Worm (Caenorhabditis elegans) whole organism, L4/young adult: ENCODE measurements around the gene F41G3.21.
A peak's percentile ranks its signal among the peaks of the same experiment; 100 is the strongest.
"Not testable (repeated sequence)": the region's sequence is repeated elsewhere in the genome, so short reads cannot be mapped to it uniquely, and the experiment has no call there.

Experiments
- W03F9.2 ChIP-seq: fragments of 150-350 bp; optimal IDR thresholded peaks from 2 replicates; lab custom pipeline; 2014; ENCODE audit warnings: missing biosample characterization, missing genetic modification characterization
- dao-5 ChIP-seq: sonication (generic microtip); optimal IDR thresholded peaks from 2 replicates; lab custom pipeline; 2016; ENCODE audit warnings: missing genotype, missing genetic modification characterization, moderate library complexity, missing compliant biosample characterization
- him-1 ChIP-seq: sonication (generic microtip); optimal IDR thresholded peaks from 2 replicates; lab custom pipeline; 2016; ENCODE audit warnings: missing genotype, missing genetic modification reagents, missing genetic modification characterization, missing compliant biosample characterization

Gene F41G3.21

DNA sequence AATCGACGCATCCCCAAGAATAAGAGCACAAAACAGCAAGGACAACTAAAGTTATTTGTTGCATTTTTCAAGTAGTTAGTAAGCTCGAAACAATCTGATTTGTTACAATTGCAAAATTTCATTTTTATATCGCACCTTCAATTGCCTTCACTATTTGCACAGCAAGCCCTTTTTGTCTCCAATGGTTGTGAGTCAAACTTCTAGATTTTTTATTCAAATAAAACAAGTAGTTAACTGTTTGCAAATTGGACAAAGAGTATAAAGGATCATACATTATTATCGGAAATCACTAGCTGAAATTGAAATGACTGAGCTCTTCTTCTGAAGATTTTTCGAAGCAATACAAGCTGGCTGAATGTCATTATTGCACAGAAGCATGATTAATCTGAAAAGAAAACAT, at the start of gene F41G3.21:
Gene F41G3.21, minus strand, starts transcription at position 101 of the 400 bp plus-strand sequence.
- TF ChIP-seq W03F9.2: no peak
- TF ChIP-seq him-1 (tag; lab: Kevin White, UChicago): no peak

DNA sequence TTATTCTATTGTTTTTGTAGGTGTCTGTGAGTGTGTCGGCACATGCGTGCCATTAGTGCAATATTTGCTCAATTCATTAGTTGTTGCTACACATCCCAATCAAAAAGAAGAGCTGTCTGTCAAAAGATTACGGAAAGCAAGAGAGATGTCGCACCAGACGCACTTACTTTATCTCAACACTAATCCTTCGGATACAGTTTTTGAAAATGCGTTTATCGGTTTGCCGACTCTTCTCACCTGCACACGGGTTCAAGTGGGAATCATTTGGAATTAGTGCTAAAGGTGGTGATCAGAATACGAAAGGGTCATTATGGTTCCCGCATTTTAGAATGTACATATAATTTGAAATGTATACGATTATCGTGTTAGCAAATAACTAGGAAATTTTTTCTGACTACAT, 48.5 kb upstream of the F41G3.21 start:
- TF ChIP-seq him-1 (tag; lab: Kevin White, UChicago): no peak
- TF ChIP-seq dao-5 (tag; lab: Kevin White, UChicago): no peak
- TF ChIP-seq W03F9.2: no peak

DNA sequence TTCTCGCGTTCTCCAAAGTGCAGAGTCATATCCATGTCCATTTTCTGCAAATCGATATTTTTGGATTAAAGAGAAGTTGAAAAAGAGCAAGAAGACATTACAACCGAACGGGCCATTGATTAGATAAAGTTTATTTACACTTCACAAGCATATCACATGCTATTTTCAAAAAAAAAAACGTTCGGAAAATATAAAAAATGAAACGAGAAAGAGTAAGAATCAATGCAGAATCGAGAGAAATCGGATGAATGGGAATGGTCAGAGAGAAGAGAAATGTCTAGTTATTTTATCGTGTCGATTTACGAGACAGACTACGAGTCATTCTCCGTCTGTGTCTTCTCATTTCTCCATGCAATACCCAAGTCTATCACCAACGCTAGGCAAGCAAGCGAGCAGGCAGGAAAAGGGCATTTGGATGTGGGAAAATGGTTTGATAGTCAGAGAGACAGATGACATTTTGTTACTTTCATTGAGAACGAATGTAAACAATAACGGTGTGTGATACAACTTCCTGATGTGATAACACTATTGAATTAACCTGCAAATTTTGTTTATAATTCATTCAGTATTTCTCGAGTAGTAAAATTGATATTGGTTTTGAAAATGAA, 47.5 kb upstream of the F41G3.21 start, which contains the start of gene F31E8.4:
Gene F31E8.4, minus strand, starts transcription at position 51 of the 608 bp plus-strand sequence.
- TF ChIP-seq him-1 (tag; lab: Kevin White, UChicago) (no peak), W03F9.2 (no peak), dao-5 (tag; lab: Kevin White, UChicago) (no peak)

DNA sequence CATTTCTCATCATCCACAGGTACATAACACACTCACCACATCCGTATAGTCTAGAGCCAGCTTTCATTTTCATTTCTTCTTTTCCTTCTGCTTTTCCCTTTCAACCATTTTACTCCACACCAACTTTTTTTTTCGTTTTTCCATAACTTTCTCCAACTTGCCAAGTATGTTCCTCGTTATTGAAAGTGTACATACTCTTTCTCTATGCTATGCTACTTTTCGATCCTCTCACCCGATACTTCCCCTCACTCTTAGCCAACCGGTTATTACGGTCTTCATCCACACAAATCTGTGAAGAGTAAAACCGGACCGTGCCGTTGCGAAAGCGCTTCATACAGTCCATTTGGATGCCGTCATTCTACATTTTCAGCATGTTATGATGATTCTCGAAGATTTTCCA, 39.1 kb upstream of the F41G3.21 start, which contains the start of gene T13C2.2:
Gene T13C2.2, plus strand, starts transcription at position 301 of the 400 bp plus-strand sequence.
- TF ChIP-seq dao-5 (tag; lab: Kevin White, UChicago): no peak

DNA sequence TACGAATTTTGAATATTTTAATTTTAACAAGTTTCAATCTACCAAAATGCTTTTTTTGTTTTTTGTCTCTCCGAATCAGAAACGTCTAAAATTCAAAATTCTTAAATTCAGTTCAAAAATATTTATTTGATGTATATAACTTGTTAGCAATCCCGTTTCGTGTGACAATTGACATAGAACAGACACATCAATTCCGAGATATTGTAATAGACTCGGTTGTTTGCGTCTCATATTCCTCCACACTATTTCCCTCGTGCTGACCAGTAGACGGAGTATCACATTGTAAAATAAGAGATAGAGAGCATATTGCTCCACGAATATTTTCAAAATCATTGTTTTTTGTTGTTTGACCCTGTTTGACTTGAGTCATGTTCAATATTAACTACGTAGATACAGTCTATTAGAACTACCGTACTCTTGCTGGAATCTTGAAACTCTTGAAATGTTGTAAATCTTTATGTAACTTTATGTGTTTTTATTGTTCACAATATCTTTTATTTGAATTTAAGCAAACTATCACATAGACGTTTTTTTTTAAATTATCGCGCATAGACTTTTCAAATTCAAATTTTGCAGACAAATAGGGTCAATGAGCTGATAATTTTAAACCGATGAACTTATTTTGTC, 36.0 kb upstream of the F41G3.21 start, which contains the start of gene T13C2.3:
Gene T13C2.3, plus strand, starts transcription at position 577 of the 627 bp plus-strand sequence.
- TF ChIP-seq W03F9.2 (no peak), him-1 (tag; lab: Kevin White, UChicago) (no peak), dao-5 (tag; lab: Kevin White, UChicago) (no peak)

DNA sequence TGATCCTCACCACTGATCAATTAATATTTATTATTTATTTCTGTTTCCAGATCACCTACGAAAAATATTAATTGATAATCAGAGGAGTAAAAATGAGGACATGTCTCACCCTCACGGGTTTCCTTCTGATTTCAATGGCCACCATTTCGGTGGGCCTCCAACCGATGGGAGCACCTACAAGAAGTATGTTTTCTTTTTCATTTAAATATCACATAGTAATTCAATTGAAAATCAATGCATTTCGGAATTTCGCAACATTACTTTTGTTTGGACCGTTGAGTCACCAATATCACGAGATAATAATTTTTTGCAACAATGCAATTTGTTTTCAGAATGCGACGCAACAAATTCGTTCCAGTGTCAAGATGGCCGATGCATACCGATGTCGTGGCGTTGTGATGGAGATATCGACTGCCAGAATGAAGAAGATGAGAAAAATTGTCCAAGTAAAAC, 30.7 kb upstream of the F41G3.21 start, which contains the start of gene gldi-2:
Gene gldi-2, plus strand, starts transcription at position 51 of the 453 bp plus-strand sequence.
- no peak for TF ChIP-seq W03F9.2
- no peak for TF ChIP-seq dao-5 (tag; lab: Kevin White, UChicago)
- TF ChIP-seq him-1 (tag; lab: Kevin White, UChicago): no peak

DNA sequence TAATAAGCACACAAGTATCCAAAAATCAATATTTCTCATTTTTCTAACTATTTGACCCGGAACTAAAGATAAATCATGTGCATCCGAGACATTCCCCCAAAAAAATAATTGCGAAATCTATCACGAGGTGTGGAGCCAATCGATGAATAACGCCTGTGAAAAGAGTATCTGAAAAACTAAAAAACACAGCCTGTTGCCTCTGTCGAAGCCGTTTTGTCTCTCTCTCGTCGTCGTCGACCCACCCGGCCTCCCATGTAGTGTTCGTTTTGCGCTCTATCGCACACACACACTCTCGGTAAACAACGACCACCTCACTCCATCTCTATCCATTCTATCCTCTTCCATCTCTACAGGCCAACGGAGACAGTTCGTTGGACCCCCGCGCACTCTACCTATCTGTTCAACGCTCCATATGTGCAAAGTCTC, 30.0 kb upstream of the F41G3.21 start:
- TF ChIP-seq W03F9.2: peak; percentile 7
- TF ChIP-seq him-1 (tag; lab: Kevin White, UChicago): no peak
- TF ChIP-seq dao-5 (tag; lab: Kevin White, UChicago): peak; percentile 52

DNA sequence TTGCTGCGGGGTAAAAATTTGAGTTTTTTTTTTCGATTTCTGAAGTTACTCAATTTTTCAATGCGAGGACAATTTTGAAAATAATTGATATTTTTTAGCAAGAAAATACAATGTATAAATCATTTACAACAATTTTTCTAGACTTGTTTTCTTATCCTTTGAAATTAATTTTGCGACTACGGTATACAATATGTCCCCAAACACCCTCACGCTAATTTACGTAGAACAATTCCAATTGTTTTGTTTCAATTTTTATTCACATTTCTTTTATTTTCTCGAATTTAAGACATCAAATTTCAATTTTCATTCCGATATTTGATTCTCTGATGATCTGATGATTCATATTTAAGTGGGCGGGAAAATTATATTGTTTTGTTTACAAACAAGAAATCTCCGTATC, 29.2 kb upstream of the F41G3.21 start:
- no peak for TF ChIP-seq dao-5 (tag; lab: Kevin White, UChicago)
- TF ChIP-seq W03F9.2: no peak
- no peak for TF ChIP-seq him-1 (tag; lab: Kevin White, UChicago)

DNA sequence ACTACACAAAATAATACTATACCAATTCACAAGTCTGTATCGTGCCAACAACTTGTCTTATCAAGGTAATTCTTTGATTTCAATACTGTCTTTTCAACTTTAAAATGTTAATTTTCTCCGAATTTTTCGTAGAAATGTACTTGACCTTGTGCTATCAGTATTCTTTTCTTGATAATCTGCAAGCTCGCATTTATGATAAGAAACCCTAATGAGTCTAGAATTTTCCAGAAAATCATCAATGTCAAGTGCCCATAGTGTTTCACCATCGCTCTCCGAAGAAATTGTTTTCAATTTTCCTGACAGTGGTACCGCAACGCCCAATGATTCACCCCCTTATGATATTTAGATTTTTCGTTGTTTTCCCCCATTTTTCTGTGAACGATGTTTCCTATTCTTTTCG, 28.5 kb upstream of the F41G3.21 start:
- TF ChIP-seq him-1 (tag; lab: Kevin White, UChicago): no peak
- no peak for TF ChIP-seq dao-5 (tag; lab: Kevin White, UChicago)
- no peak for TF ChIP-seq W03F9.2

DNA sequence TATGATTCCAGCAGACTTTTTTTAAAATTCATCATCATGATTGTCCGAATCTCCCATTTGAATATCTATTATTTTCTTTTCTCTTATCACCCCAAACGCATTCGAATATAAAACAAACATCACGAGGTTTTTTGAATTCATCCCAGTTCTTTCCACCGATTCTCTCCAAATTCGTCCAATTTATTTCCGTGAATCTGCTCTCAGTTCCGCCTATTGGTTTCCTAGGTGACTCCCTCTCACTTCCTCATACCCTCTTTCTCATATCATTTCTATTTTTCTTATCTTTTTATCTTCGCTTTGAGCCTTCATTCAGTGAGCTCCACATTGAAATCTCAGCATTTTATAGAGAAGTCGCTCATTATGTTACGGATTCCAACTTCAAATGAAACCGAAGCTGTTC, 26.4 kb upstream of the F41G3.21 start, which contains the start of gene T13C2.7:
Gene T13C2.7, plus strand, starts transcription at position 301 of the 400 bp plus-strand sequence.
- TF ChIP-seq him-1 (tag; lab: Kevin White, UChicago) (no peak), dao-5 (tag; lab: Kevin White, UChicago) (no peak), W03F9.2 (no peak)

DNA sequence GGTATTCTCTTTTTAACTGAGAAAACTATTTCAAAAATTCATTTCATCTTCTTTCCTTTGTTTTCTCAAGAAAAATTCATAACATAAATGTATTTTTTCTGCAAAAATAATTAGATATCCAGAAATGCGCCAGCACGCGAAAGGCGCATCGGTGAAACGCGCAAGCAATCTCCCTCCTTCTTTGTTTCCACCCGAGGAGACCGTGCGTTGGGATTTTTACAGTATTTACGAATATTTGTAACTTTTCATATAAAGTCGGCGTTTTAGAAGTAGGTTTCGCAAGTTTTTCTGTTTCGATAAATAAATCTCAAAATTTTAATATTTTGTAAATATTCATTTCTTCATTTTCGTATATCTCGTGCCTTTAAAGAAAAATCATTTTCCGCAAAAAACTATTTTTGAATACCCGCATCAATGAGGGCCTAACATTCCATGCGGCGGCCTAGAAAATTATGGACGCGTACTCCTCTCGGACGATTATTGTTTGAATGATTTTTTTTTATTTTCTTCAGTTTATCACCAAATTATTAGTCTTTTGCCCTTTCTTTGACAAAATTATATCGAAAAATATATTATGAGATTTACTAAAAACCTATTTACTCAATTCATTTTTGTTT, 23.8 kb upstream of the F41G3.21 start, which contains the start of gene ssup-72:
Gene ssup-72, plus strand, starts transcription at position 181 of the 617 bp plus-strand sequence.
- TF ChIP-seq him-1 (tag; lab: Kevin White, UChicago) (peak; percentile 33), dao-5 (tag; lab: Kevin White, UChicago) (no peak), W03F9.2 (peak; percentile 75)

DNA sequence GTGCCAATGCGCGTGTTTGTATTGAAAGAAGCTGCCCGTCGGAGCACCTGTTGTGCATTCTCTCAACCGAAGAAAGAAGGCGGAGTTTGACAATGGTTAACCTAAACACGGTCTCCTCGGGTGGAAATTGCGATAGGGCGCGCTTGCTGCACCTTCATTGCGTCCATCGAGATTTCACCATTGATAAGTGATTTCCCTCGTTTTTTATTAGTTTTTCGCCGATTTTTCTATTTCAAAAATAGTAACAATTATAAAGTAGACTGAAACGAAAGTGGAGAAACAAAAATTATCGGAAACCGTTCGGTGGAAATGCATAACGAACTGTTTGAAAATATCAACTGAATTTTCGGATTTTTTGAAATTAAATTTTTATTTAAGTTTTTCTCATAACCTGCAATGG, 22.3 kb upstream of the F41G3.21 start, which contains the start of gene agr-1:
Gene agr-1, minus strand, starts transcription at position 101 of the 400 bp plus-strand sequence.
- TF ChIP-seq him-1 (tag; lab: Kevin White, UChicago); W03F9.2; dao-5 (tag; lab: Kevin White, UChicago): not testable (repeated sequence)

DNA sequence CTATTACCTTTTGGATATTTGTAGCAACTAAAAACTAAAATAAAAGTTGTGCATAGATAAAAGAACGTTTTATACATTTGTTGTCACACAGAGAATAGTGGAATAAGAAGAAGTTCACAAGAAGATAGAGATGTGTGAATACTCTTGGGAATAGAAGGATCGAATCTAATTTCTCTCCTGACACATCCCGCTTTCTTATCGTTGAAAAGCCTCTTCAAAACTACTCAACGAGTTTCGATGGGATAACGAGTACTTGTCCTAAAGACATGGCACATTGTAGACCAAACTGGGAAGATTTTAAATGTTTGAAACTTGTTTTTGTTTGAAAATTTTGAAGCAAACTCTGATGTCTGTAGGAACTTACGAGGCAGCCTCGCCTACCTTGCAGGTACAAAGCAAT, 19.7 kb upstream of the F41G3.21 start:
- no peak for TF ChIP-seq him-1 (tag; lab: Kevin White, UChicago)
- TF ChIP-seq dao-5 (tag; lab: Kevin White, UChicago): no peak
- TF ChIP-seq W03F9.2: no peak

DNA sequence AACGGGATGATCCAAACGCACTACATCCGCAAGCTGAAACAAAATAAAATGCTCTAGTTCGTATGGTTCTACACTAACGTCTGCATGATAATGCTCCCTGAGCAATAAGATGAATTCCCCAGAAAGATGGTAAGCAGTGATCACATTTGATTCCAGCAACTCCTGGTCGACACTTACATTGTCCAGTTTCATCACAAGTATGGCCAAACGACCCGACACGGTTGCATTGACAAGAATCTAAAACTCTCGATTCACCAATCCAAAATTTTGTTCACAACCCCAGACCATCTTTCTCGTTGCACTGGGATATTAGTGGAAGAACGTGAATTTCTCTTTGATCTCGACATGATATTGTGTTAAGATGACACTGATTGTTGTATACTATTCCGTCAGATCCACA, 17.3 kb upstream of the F41G3.21 start:
- TF ChIP-seq dao-5 (tag; lab: Kevin White, UChicago) (no peak), him-1 (tag; lab: Kevin White, UChicago) (no peak), W03F9.2 (no peak)
